Fruit fly (Drosophila melanogaster): Measurements from ENCODE around the gene Cpr72Ea.

Cpr72Ea gene

DNA sequence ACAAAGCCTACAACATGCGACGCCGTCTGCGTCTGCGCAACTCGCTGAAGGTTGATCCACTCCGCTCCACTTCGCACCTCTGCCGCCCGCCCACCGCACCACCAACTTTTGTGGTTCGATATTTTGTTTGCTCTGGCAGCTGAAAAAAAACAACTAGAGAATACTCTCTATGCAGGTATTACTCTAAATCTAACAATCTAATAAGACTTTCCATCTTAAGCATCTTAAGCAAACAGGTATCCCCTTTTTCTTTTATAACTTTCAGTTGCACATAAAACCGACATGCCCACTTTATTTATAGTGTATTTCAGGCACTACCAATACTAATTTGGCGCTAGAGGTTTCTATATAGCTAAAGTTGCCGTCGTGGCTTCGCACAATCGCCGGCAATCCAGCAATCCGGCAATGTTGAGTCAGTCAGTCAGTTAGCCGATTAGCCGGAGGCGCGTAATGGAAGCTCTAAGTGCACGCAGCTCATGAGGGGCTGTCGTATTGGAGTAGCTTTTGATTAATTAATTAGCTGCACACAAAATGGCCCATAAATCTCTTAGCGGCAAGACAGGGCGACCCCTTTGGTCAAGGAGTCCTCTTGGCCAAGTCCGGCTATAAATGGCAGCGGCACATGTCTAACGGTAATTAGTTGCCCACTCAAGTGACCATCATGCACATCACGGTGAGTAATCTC is 34.1 kb upstream of the Cpr72Ea start, which contains the start of gene CG13058 (continued):
- TF ChIP-seq en (GFP tag; optimal IDR thresholded peaks at IDR 0.05) (no peak), NFAT (GFP tag; IDR thresholded peaks at IDR 0.05) (no peak), Jarid2 (GFP tag; optimal IDR thresholded peaks at IDR 0.05) (no peak), Lim3 (GFP tag; IDR thresholded peaks at IDR 0.05) (peak; percentile 44; the same call in 1 of the 2 replicates), nau (GFP tag; optimal IDR thresholded peaks at IDR 0.05) (peak; percentile 56), tio (GFP tag; optimal IDR thresholded peaks at IDR 0.05) (peak; percentile 2), CG3281 (GFP tag; optimal IDR thresholded peaks at IDR 0.05) (peak; percentile 43), CG30431 (GFP tag; optimal IDR thresholded peaks at IDR 0.05) (peak; percentile 27), vfl (GFP tag; optimal IDR thresholded peaks at IDR 0.05) (peak; percentile 14), al (GFP tag; IDR thresholded peaks at IDR 0.05) (0 out of 2 replicates have a peak, but pooled peaks have one; percentile 23), HHEX (GFP tag; optimal IDR thresholded peaks at IDR 0.05) (peak; percentile 59), Tbp (GFP tag; optimal IDR thresholded peaks at IDR 0.05) (no peak), CG12071 (GFP tag; optimal IDR thresholded peaks at IDR 0.05) (peak; percentile 56), sna (GFP tag; IDR thresholded peaks at IDR 0.05; ENCODE audit: partially characterized antibody) (no peak), CG6689 (GFP tag; IDR thresholded peaks at IDR 0.05) (peak; percentile 40; the same call in 1 of the 2 replicates), Xrp1 (GFP tag; IDR thresholded peaks at IDR 0.05) (no peak; the same call in 1 of the 2 replicates), fu2 (GFP tag; optimal IDR thresholded peaks at IDR 0.05) (peak; percentile 47), da (GFP tag; optimal IDR thresholded peaks at IDR 0.05) (no peak), Chrac-16 (GFP tag; optimal IDR thresholded peaks at IDR 0.05) (peak; percentile 40), CG11093 (GFP tag; IDR thresholded peaks at IDR 0.05) (no peak), NC2β (GFP tag; optimal IDR thresholded peaks at IDR 0.05) (no peak), pb (GFP tag; optimal IDR thresholded peaks at IDR 0.05) (no peak), Eip74EF (GFP tag; optimal IDR thresholded peaks at IDR 0.05) (peak in 1 of 2 experiments; percentile 15), Nf-YC (tag; optimal IDR thresholded peaks at IDR 0.05) (no peak), pho (GFP tag; optimal IDR thresholded peaks at IDR 0.05) (peak; percentile 53), Hr39 (optimal IDR thresholded peaks at IDR 0.05) (no peak), ab (GFP tag; optimal IDR thresholded peaks at IDR 0.05) (no peak), CG1603 (tag; optimal IDR thresholded peaks at IDR 0.05) (peak; percentile 28), HLH3B (GFP tag; IDR thresholded peaks at IDR 0.05) (peak; percentile 78), dmrt99B (tag; optimal IDR thresholded peaks at IDR 0.05) (peak; percentile 77), MTF-1 (GFP tag; optimal IDR thresholded peaks at IDR 0.05; ENCODE audit: borderline replicate concordance) (peak; percentile 7), CG43689 (GFP tag; IDR thresholded peaks at IDR 0.05) (peak; percentile 52; the same call in 1 of the 2 replicates), CG17328 (GFP tag; IDR thresholded peaks at IDR 0.05) (peak; percentile 71; the same call in 1 of the 2 replicates), CG13894 (tag; optimal IDR thresholded peaks at IDR 0.05) (peak; percentile 53), Ets65A (GFP tag) (peak; percentile 45), crp (GFP tag; optimal IDR thresholded peaks at IDR 0.05) (peak in 1 of 2 experiments; percentile 15), Sox100B (GFP tag; optimal IDR thresholded peaks at IDR 0.05) (peak; percentile 53), CG17912 (GFP tag; optimal IDR thresholded peaks at IDR 0.05) (no peak), CG11695 (GFP tag; IDR thresholded peaks at IDR 0.05) (peak; percentile 67), CG16863 (GFP tag; optimal IDR thresholded peaks at IDR 0.05) (peak; percentile 70), slp2 (GFP tag; optimal IDR thresholded peaks at IDR 0.05) (peak; percentile 37), Hmr (GFP tag; optimal IDR thresholded peaks at IDR 0.05) (peak; percentile 61), repo (GFP tag; optimal IDR thresholded peaks at IDR 0.05) (no peak), CG4424 (GFP tag; optimal IDR thresholded peaks at IDR 0.05) (peak; percentile 22), CG4730 (GFP tag; IDR thresholded peaks at IDR 0.05) (no peak; the same call in 1 of the 2 replicates), CG10462 (GFP tag; optimal IDR thresholded peaks at IDR 0.05) (no peak), CG18619 (GFP tag; optimal IDR thresholded peaks at IDR 0.05) (peak; percentile 61), CrebB (tag; optimal IDR thresholded peaks at IDR 0.05) (peak; percentile 31), az2 (GFP tag; optimal IDR thresholded peaks at IDR 0.05) (peak; percentile 42), CG11085 (GFP tag; IDR thresholded peaks at IDR 0.05) (no peak)
